Worm (Caenorhabditis elegans): Measurements from ENCODE around the gene C07D8.5.
A peak's percentile ranks its signal among the peaks of the same experiment; 100 is the strongest.

C07D8.5 gene

ce11 chrX:7343747-7344146, at the start of gene C07D8.5:
Gene C07D8.5 (plus strand): TSS chrX:7344047.
- TF ChIP-seq hmbx-1 (tag; optimal IDR thresholded peaks at IDR 0.05) (no peak), scrt-1 (GFP tag; IDR thresholded peaks at IDR 0.05) (no peak), hnd-1 (tag; optimal IDR thresholded peaks at IDR 0.05) (no peak), tbx-37 (GFP tag; conservative IDR thresholded peaks at IDR 0.05) (no peak), ets-7 (tag; optimal IDR thresholded peaks at IDR 0.05) (no peak), ceh-13 (GFP tag; optimal IDR thresholded peaks at IDR 0.05) (no peak), aly-1 (tag; optimal IDR thresholded peaks at IDR 0.05) (no peak), ceh-36 (tag; optimal IDR thresholded peaks at IDR 0.05) (no peak), F13C5.2 (tag; optimal IDR thresholded peaks at IDR 0.05) (no peak), pes-1 (GFP tag; IDR thresholded peaks at IDR 0.05) (no peak), B0310.2 (tag; optimal IDR thresholded peaks at IDR 0.05) (no peak), flt-1 (GFP tag; IDR thresholded peaks at IDR 0.05) (no peak), tra-4 (tag; optimal IDR thresholded peaks at IDR 0.05) (no peak), hmg-4 (GFP tag; optimal IDR thresholded peaks at IDR 0.05) (no peak), sea-1 (GFP tag; conservative IDR thresholded peaks at IDR 0.05) (no peak), ama-1 (optimal IDR thresholded peaks at IDR 0.05) (no peak), tbx-11 (GFP tag; IDR thresholded peaks at IDR 0.05) (no peak)

- TF ChIP-seq ceh-13 (GFP tag; optimal IDR thresholded peaks at IDR 0.05): no peak
- no peak for TF ChIP-seq hmg-4 (GFP tag; optimal IDR thresholded peaks at IDR 0.05)
- TF ChIP-seq ama-1 (optimal IDR thresholded peaks at IDR 0.05): no peak
- TF ChIP-seq tra-4 (tag; optimal IDR thresholded peaks at IDR 0.05): no peak
- TF ChIP-seq aly-1 (tag; optimal IDR thresholded peaks at IDR 0.05): no peak
- TF ChIP-seq hmbx-1 (tag; optimal IDR thresholded peaks at IDR 0.05): no peak
- TF ChIP-seq tbx-37 (GFP tag; conservative IDR thresholded peaks at IDR 0.05): no peak
- no peak for TF ChIP-seq pes-1 (GFP tag; IDR thresholded peaks at IDR 0.05)
- TF ChIP-seq flt-1 (GFP tag; IDR thresholded peaks at IDR 0.05): no peak
- TF ChIP-seq F13C5.2 (tag; optimal IDR thresholded peaks at IDR 0.05): no peak
- no peak for TF ChIP-seq hnd-1 (tag; optimal IDR thresholded peaks at IDR 0.05)
- TF ChIP-seq ets-7 (tag; optimal IDR thresholded peaks at IDR 0.05): no peak
- TF ChIP-seq sea-1 (GFP tag; conservative IDR thresholded peaks at IDR 0.05): no peak
- no peak for TF ChIP-seq ceh-36 (tag; optimal IDR thresholded peaks at IDR 0.05)
- TF ChIP-seq scrt-1 (GFP tag; IDR thresholded peaks at IDR 0.05): no peak
- TF ChIP-seq tbx-11 (GFP tag; IDR thresholded peaks at IDR 0.05): no peak
- no peak for TF ChIP-seq B0310.2 (tag; optimal IDR thresholded peaks at IDR 0.05)
Observed at ce11 chrX:7296310-7296709, 47.5 kb upstream of the C07D8.5 start.

- TF ChIP-seq tra-4 (tag; optimal IDR thresholded peaks at IDR 0.05) (no peak), tbx-37 (GFP tag; conservative IDR thresholded peaks at IDR 0.05) (no peak), F13C5.2 (tag; optimal IDR thresholded peaks at IDR 0.05) (no peak), ets-7 (tag; optimal IDR thresholded peaks at IDR 0.05) (no peak), hnd-1 (tag; optimal IDR thresholded peaks at IDR 0.05) (no peak)
Observed at ce11 chrX:7298652-7299051, 45.2 kb upstream of the C07D8.5 start, which contains the start of gene K03A1.4. Gene K03A1.4 (minus strand): TSS chrX:7298752.

- TF ChIP-seq hmg-4 (GFP tag; optimal IDR thresholded peaks at IDR 0.05) (no peak), aly-1 (tag; optimal IDR thresholded peaks at IDR 0.05) (no peak), scrt-1 (GFP tag; IDR thresholded peaks at IDR 0.05) (no peak), flt-1 (GFP tag; IDR thresholded peaks at IDR 0.05) (no peak), ets-7 (tag; optimal IDR thresholded peaks at IDR 0.05) (no peak), pes-1 (GFP tag; IDR thresholded peaks at IDR 0.05) (no peak), ama-1 (optimal IDR thresholded peaks at IDR 0.05) (no peak), tbx-37 (GFP tag; conservative IDR thresholded peaks at IDR 0.05) (no peak), B0310.2 (tag; optimal IDR thresholded peaks at IDR 0.05) (no peak), hmbx-1 (tag; optimal IDR thresholded peaks at IDR 0.05) (no peak), tra-4 (tag; optimal IDR thresholded peaks at IDR 0.05) (no peak), tbx-11 (GFP tag; IDR thresholded peaks at IDR 0.05) (no peak), sea-1 (GFP tag; conservative IDR thresholded peaks at IDR 0.05) (no peak), F13C5.2 (tag; optimal IDR thresholded peaks at IDR 0.05) (no peak)
Observed at ce11 chrX:7303115-7303514, 40.7 kb upstream of the C07D8.5 start.

- TF ChIP-seq F13C5.2 (tag; optimal IDR thresholded peaks at IDR 0.05): no peak
- TF ChIP-seq sea-1 (GFP tag; conservative IDR thresholded peaks at IDR 0.05): no peak
- TF ChIP-seq ceh-13 (GFP tag; optimal IDR thresholded peaks at IDR 0.05): no peak
Observed at ce11 chrX:7305520-7306186, 38.2 kb upstream of the C07D8.5 start, which contains the start of gene sur-5. Gene sur-5 (minus strand): TSS chrX:7305570.

- TF ChIP-seq scrt-1 (GFP tag; IDR thresholded peaks at IDR 0.05) (no peak), ceh-36 (tag; optimal IDR thresholded peaks at IDR 0.05) (no peak), ets-7 (tag; optimal IDR thresholded peaks at IDR 0.05) (no peak), F13C5.2 (tag; optimal IDR thresholded peaks at IDR 0.05) (peak; percentile 8), hmg-4 (GFP tag; optimal IDR thresholded peaks at IDR 0.05) (peak; percentile 13), sea-1 (GFP tag; conservative IDR thresholded peaks at IDR 0.05) (no peak), tbx-11 (GFP tag; IDR thresholded peaks at IDR 0.05) (no peak), aly-1 (tag; optimal IDR thresholded peaks at IDR 0.05) (no peak), ama-1 (optimal IDR thresholded peaks at IDR 0.05) (no peak), B0310.2 (tag; optimal IDR thresholded peaks at IDR 0.05) (no peak)
Observed at ce11 chrX:7306434-7306833, 37.4 kb upstream of the C07D8.5 start.

ce11 chrX:7309775-7310174, 34.1 kb upstream of the C07D8.5 start, which contains the start of the genes his-38 and his-40:
Gene his-38 (minus strand): TSS chrX:7309875.
Gene his-40 (plus strand): TSS chrX:7310110.
- TF ChIP-seq ama-1 (optimal IDR thresholded peaks at IDR 0.05) (no peak), scrt-1 (GFP tag; IDR thresholded peaks at IDR 0.05) (peak; percentile 8; the same call in 1 of the 2 replicates)

- TF ChIP-seq F13C5.2 (tag; optimal IDR thresholded peaks at IDR 0.05): no peak
- TF ChIP-seq sea-1 (GFP tag; conservative IDR thresholded peaks at IDR 0.05): no peak
- TF ChIP-seq tbx-11 (GFP tag; IDR thresholded peaks at IDR 0.05): no peak
- no peak for TF ChIP-seq aly-1 (tag; optimal IDR thresholded peaks at IDR 0.05)
- TF ChIP-seq hmbx-1 (tag; optimal IDR thresholded peaks at IDR 0.05): no peak
- no peak for TF ChIP-seq tbx-37 (GFP tag; conservative IDR thresholded peaks at IDR 0.05)
- no peak for TF ChIP-seq ama-1 (optimal IDR thresholded peaks at IDR 0.05)
- TF ChIP-seq tra-4 (tag; optimal IDR thresholded peaks at IDR 0.05): no peak
- TF ChIP-seq flt-1 (GFP tag; IDR thresholded peaks at IDR 0.05): no peak
- TF ChIP-seq ceh-13 (GFP tag; optimal IDR thresholded peaks at IDR 0.05): no peak
- TF ChIP-seq ceh-36 (tag; optimal IDR thresholded peaks at IDR 0.05): no peak
- no peak for TF ChIP-seq hnd-1 (tag; optimal IDR thresholded peaks at IDR 0.05)
- no peak for TF ChIP-seq scrt-1 (GFP tag; IDR thresholded peaks at IDR 0.05)
- TF ChIP-seq B0310.2 (tag; optimal IDR thresholded peaks at IDR 0.05): no peak
- no peak for TF ChIP-seq hmg-4 (GFP tag; optimal IDR thresholded peaks at IDR 0.05)
Observed at ce11 chrX:7311870-7312269, 32.0 kb upstream of the C07D8.5 start.

All from whole organism, early embryonic.